Worm (Caenorhabditis elegans) whole organism, young adult: Measurements from ENCODE around the gene fbxb-74.
A peak's percentile ranks its signal among the peaks of the same experiment; 100 is the strongest.

Experiments used
- C06A6.2 ChIP-seq: fragments of 200-800 bp; sonication (Bioruptor generic); conservative IDR thresholded peaks from 2 replicates; pipeline ENCODE4 v1.3.6; 2022; ENCODE audit warnings: missing genetic modification characterization, missing compliant biosample characterization
- C17E4.6 ChIP-seq: fragments of 200-800 bp; sonication (Bioruptor generic); IDR thresholded peaks from 2 replicates; pipeline ENCODE4 v1.3.6; 2022; ENCODE audit warnings: missing genetic modification reagents, missing genetic modification characterization, missing compliant biosample characterization
- D2030.7 ChIP-seq: fragments of 200-800 bp; sonication (Bioruptor generic); IDR thresholded peaks from 2 replicates; pipeline ENCODE4 v1.3.6; 2022; ENCODE audit warnings: missing genetic modification reagents, missing genetic modification characterization, missing compliant biosample characterization
- F22D6.2 ChIP-seq: sonication (generic microtip); optimal IDR thresholded peaks from 2 replicates; lab custom pipeline; 2016; ENCODE audit warnings: mild to moderate bottlenecking, missing genetic modification characterization, missing compliant biosample characterization
- F33H1.4 ChIP-seq: fragments of 200-800 bp; sonication (Bioruptor generic); IDR thresholded peaks from 2 replicates; pipeline ENCODE4 v1.3.6; 2022; ENCODE audit warnings: missing genetic modification reagents, missing genetic modification characterization, missing compliant biosample characterization
- F49E8.2 ChIP-seq: sonication (generic microtip); optimal IDR thresholded peaks from 3 replicates; lab custom pipeline; 2017; ENCODE audit warnings: missing genetic modification characterization, mild to moderate bottlenecking, missing compliant biosample characterization, antibody characterized with exemption, moderate library complexity; ENCODE audit not compliant: insufficient read depth
- F52B5.7 ChIP-seq: sonication (generic microtip); optimal IDR thresholded peaks from 2 replicates; lab custom pipeline; 2016; ENCODE audit warnings: mild to moderate bottlenecking, missing genetic modification characterization, missing compliant biosample characterization
- K12H6.12 ChIP-seq: fragments of 200-800 bp; sonication (Bioruptor generic); optimal IDR thresholded peaks from 2 replicates; lab custom pipeline; 2018; ENCODE audit warnings: mild to moderate bottlenecking, missing genetic modification characterization, missing compliant biosample characterization
- T07F8.4 ChIP-seq: sonication (generic microtip); optimal IDR thresholded peaks from 2 replicates; lab custom pipeline; 2016; ENCODE audit warnings: mild to moderate bottlenecking, missing genetic modification characterization, moderate library complexity, missing compliant biosample characterization
- Y53F4B.3 ChIP-seq: fragments of 200-800 bp; sonication (Bioruptor generic); IDR thresholded peaks from 2 replicates; pipeline ENCODE4 v1.3.6; 2022; ENCODE audit warnings: missing genetic modification reagents, missing genetic modification characterization, missing compliant biosample characterization
- aptf-3 ChIP-seq: fragments of 200-800 bp; sonication (Bioruptor generic); IDR thresholded peaks from 2 replicates; pipeline ENCODE4 v1.3.6; 2022; ENCODE audit warnings: missing genetic modification characterization, missing compliant biosample characterization
- atf-7 ChIP-seq: sonication (generic microtip); optimal IDR thresholded peaks from 2 replicates; lab custom pipeline; 2017; ENCODE audit warnings: mild to moderate bottlenecking, missing genetic modification characterization, missing compliant biosample characterization
- athp-1 ChIP-seq: sonication (generic microtip); optimal IDR thresholded peaks from 2 replicates; lab custom pipeline; 2017; ENCODE audit warnings: mild to moderate bottlenecking, missing genetic modification characterization, missing compliant biosample characterization
- attf-5 ChIP-seq: fragments of 200-800 bp; sonication (Bioruptor generic); optimal IDR thresholded peaks from 2 replicates; lab custom pipeline; 2018; ENCODE audit warnings: mild to moderate bottlenecking, missing genetic modification characterization, missing compliant biosample characterization
- attf-6 ChIP-seq: fragments of 200-800 bp; sonication (Bioruptor generic); IDR thresholded peaks from 2 replicates; pipeline ENCODE4 v1.3.6; 2022; ENCODE audit warnings: missing genetic modification reagents, missing genetic modification characterization, missing compliant biosample characterization
- bed-2 ChIP-seq: fragments of 200-800 bp; sonication (Bioruptor generic); IDR thresholded peaks from 2 replicates; pipeline ENCODE4 v1.3.6; 2022; ENCODE audit warnings: missing genetic modification reagents, missing genetic modification characterization, missing compliant biosample characterization
- cebp-1 ChIP-seq, 2 experiments: fragments of 200-800 bp in 1 of 2; sonication (Bioruptor generic) in 1 of 2; sonication (generic microtip) in 1 of 2; IDR thresholded peaks in 1 of 2; optimal IDR thresholded peaks in 1 of 2; 2 replicates each; pipeline versions ENCODE4 v1.3.6 to Lab custom; 2017 to 2022; ENCODE audit warnings: missing compliant biosample characterization in 2 of 2, missing genetic modification characterization in 2 of 2, mild to moderate bottlenecking in 1 of 2, missing genetic modification reagents in 1 of 2, moderate library complexity in 1 of 2
- cebp-2 ChIP-seq: fragments of 200-800 bp; sonication (Bioruptor generic); IDR thresholded peaks from 2 replicates; pipeline ENCODE4 v1.3.6; 2022; ENCODE audit warnings: missing genetic modification characterization, missing compliant biosample characterization
- ceh-40 ChIP-seq: fragments of 200-800 bp; sonication (Bioruptor generic); IDR thresholded peaks from 2 replicates; pipeline ENCODE4 v1.3.6; 2022; ENCODE audit warnings: missing genetic modification characterization, missing compliant biosample characterization
- ceh-58 ChIP-seq: fragments of 200-800 bp; sonication (Bioruptor generic); IDR thresholded peaks from 2 replicates; pipeline ENCODE4 v1.3.6; 2022; ENCODE audit warnings: missing genetic modification characterization, missing compliant biosample characterization
- ceh-79 ChIP-seq: sonication (generic microtip); optimal IDR thresholded peaks from 2 replicates; lab custom pipeline; 2017; ENCODE audit warnings: mild to moderate bottlenecking, missing genetic modification characterization, missing compliant biosample characterization
- die-1 ChIP-seq: sonication (generic microtip); optimal IDR thresholded peaks from 2 replicates; lab custom pipeline; 2016; ENCODE audit warnings: missing genotype, mild to moderate bottlenecking, missing genetic modification characterization, missing compliant biosample characterization
- dox-1 ChIP-seq: fragments of 200-800 bp; sonication (Bioruptor generic); IDR thresholded peaks from 2 replicates; pipeline ENCODE4 v1.3.6; 2022; ENCODE audit warnings: missing genetic modification reagents, missing genetic modification characterization, missing compliant biosample characterization
- egrh-3 ChIP-seq: fragments of 200-800 bp; sonication (Bioruptor generic); IDR thresholded peaks from 2 replicates; pipeline ENCODE4 v1.3.6; 2022; ENCODE audit warnings: missing genetic modification reagents, missing genetic modification characterization, missing compliant biosample characterization
- ekl-4 ChIP-seq: fragments of 200-800 bp; sonication (Bioruptor generic); IDR thresholded peaks from 2 replicates; pipeline ENCODE4 v1.3.6; 2022; ENCODE audit warnings: missing genetic modification reagents, missing genetic modification characterization, missing compliant biosample characterization
- hlh-12 ChIP-seq: sonication (generic microtip); optimal IDR thresholded peaks from 2 replicates; lab custom pipeline; 2016; ENCODE audit warnings: missing genetic modification characterization, missing compliant biosample characterization
- hrde-1 ChIP-seq: sonication (generic microtip); optimal IDR thresholded peaks from 2 replicates; lab custom pipeline; 2016; ENCODE audit warnings: missing genetic modification characterization, mild to moderate bottlenecking, missing compliant biosample characterization, moderate library complexity, missing genotype, missing genetic modification reagents, borderline replicate concordance
- let-607 ChIP-seq, 2 experiments: fragments of 200-800 bp in 1 of 2; sonication (Bioruptor generic) in 1 of 2; sonication (generic microtip) in 1 of 2; optimal IDR thresholded peaks; 2 replicates each; lab custom pipeline; 2016 to 2018; ENCODE audit warnings: mild to moderate bottlenecking in 2 of 2, missing compliant biosample characterization in 2 of 2, missing genetic modification characterization in 2 of 2, moderate library complexity in 2 of 2, missing genotype in 1 of 2
- lin-35 ChIP-seq, 3 experiments: fragments of 150-350 bp in 2 of 3; sonication (generic microtip) in 1 of 3; optimal IDR thresholded peaks; 2 replicates each; lab custom pipeline; 2014 to 2018; ENCODE audit warnings: missing biosample characterization in 3 of 3, missing genetic modification characterization in 3 of 3, missing genetic modification reagents in 3 of 3
- lin-40 ChIP-seq: sonication (generic microtip); optimal IDR thresholded peaks from 2 replicates; lab custom pipeline; 2016; ENCODE audit warnings: missing genetic modification characterization, mild to moderate bottlenecking, missing compliant biosample characterization, missing genotype, missing genetic modification reagents
- lir-1 ChIP-seq: fragments of 200-800 bp; sonication (Bioruptor generic); conservative IDR thresholded peaks from 2 replicates; pipeline ENCODE4 v1.3.6; 2022; ENCODE audit warnings: missing genetic modification reagents, missing genetic modification characterization, missing compliant biosample characterization
- madf-6 ChIP-seq: fragments of 200-800 bp; sonication (Bioruptor generic); IDR thresholded peaks from 2 replicates; pipeline ENCODE4 v1.3.6; 2022; ENCODE audit warnings: missing genetic modification reagents, missing genetic modification characterization, missing compliant biosample characterization
- mcd-1 ChIP-seq: fragments of 200-800 bp; sonication (Bioruptor generic); IDR thresholded peaks from 2 replicates; pipeline ENCODE4 v1.3.6; 2022; ENCODE audit warnings: missing genetic modification reagents, missing genetic modification characterization, missing compliant biosample characterization
- mel-28 ChIP-seq: sonication (generic microtip); optimal IDR thresholded peaks from 2 replicates; lab custom pipeline; 2016; ENCODE audit warnings: borderline replicate concordance, mild to moderate bottlenecking, missing genetic modification characterization, missing compliant biosample characterization
- mes-4 ChIP-seq: sonication (generic microtip); optimal IDR thresholded peaks from 2 replicates; lab custom pipeline; 2016; ENCODE audit warnings: missing genotype, missing genetic modification characterization, missing compliant biosample characterization
- mxl-1 ChIP-seq: sonication (generic microtip); optimal IDR thresholded peaks from 2 replicates; lab custom pipeline; 2016; ENCODE audit warnings: missing genetic modification characterization, missing compliant biosample characterization
- nfya-1 ChIP-seq: sonication (generic microtip); optimal IDR thresholded peaks from 2 replicates; lab custom pipeline; 2017; ENCODE audit warnings: antibody characterized with exemption, missing compliant biosample characterization, missing genetic modification characterization, borderline replicate concordance; ENCODE audit not compliant: insufficient read depth
- nhr-80 ChIP-seq: sonication (generic microtip); optimal IDR thresholded peaks from 2 replicates; lab custom pipeline; 2016; ENCODE audit warnings: missing genetic modification characterization, missing compliant biosample characterization
- nhr-90 ChIP-seq: sonication (generic microtip); optimal IDR thresholded peaks from 2 replicates; lab custom pipeline; 2016; ENCODE audit warnings: missing genotype, mild to moderate bottlenecking, missing genetic modification characterization, missing compliant biosample characterization
- pbrm-1 ChIP-seq: fragments of 200-800 bp; sonication (Bioruptor generic); IDR thresholded peaks from 2 replicates; pipeline ENCODE4 v1.3.6; 2022; ENCODE audit warnings: missing genetic modification reagents, missing genetic modification characterization, missing compliant biosample characterization
- sptf-2 ChIP-seq: fragments of 200-800 bp; sonication (Bioruptor generic); optimal IDR thresholded peaks from 2 replicates; lab custom pipeline; 2018; ENCODE audit warnings: mild to moderate bottlenecking, missing genetic modification characterization, missing compliant biosample characterization
- zfh-2 ChIP-seq: fragments of 200-800 bp; sonication (Bioruptor generic); conservative IDR thresholded peaks from 2 replicates; pipeline ENCODE4 v1.3.6; 2022; ENCODE audit warnings: missing genetic modification reagents, missing genetic modification characterization, missing compliant biosample characterization
- zim-3 ChIP-seq: sonication (generic microtip); optimal IDR thresholded peaks from 2 replicates; lab custom pipeline; 2017; ENCODE audit warnings: mild to moderate bottlenecking, missing genetic modification characterization, moderate library complexity, missing compliant biosample characterization
- ztf-18 ChIP-seq: sonication (generic microtip); optimal IDR thresholded peaks from 2 replicates; lab custom pipeline; 2016; ENCODE audit warnings: missing genotype, mild to moderate bottlenecking, missing genetic modification characterization, missing compliant biosample characterization
- ztf-26 ChIP-seq: sonication (generic microtip); optimal IDR thresholded peaks from 2 replicates; lab custom pipeline; 2017; ENCODE audit warnings: missing genetic modification characterization, missing compliant biosample characterization
- ztf-3 ChIP-seq: fragments of 200-800 bp; sonication (Bioruptor generic); optimal IDR thresholded peaks from 2 replicates; lab custom pipeline; 2018; ENCODE audit warnings: mild to moderate bottlenecking, missing genetic modification characterization, missing compliant biosample characterization
- ztf-6 ChIP-seq: fragments of 200-800 bp; sonication (Bioruptor generic); IDR thresholded peaks from 2 replicates; pipeline ENCODE4 v1.3.6; 2022; ENCODE audit warnings: missing genetic modification reagents, missing genetic modification characterization, missing compliant biosample characterization

fbxb-74 gene

DNA sequence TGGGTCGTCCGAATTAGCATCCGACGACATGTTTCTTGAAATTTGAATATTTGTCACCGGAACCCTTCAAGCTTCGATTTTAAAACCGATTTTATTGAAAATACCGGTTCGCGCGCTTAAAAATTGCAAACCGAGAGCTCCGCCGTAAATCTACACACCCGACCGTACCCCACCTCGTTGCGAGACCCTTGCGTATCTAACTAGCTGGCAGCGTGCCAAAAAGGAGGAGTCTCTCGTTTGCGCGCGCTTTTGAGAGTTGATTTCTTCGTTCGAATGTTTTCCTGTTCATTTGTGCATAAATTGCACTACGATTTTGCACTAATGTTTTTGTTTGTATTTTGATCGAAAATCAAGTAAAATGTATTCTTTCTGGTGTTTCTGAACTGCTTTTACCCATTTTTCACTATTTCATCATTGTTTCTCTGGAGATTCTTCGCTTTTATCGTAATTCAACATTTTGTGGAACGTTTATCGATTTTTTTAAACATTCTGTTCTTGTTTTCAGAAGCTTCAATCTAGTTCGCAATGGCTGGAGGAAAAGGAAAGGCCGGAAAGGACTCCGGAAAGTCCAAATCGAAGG is 6.7 kb upstream of the fbxb-74 start, which contains the start of the genes wapl-1 and htz-1:
wapl-1 (minus strand) TSS at position 30 of the 580 bp plus-strand sequence.
htz-1 (plus strand) TSS at position 506 of the 580 bp plus-strand sequence.
- TF ChIP-seq nhr-90 (tag; lab: Kevin White, UChicago) (no peak), hrde-1 (no peak), bed-2 (GFP tag; lab: Robert Waterston, UW) (no peak), ceh-40 (GFP tag; lab: Robert Waterston, UW) (no peak), lin-40 (tag; lab: Kevin White, UChicago) (peak; percentile 93), aptf-3 (no peak), ztf-6 (GFP tag; lab: Robert Waterston, UW) (no peak; the same call in 1 of the 2 replicates), ztf-26 (tag; lab: Kevin White, UChicago) (peak; percentile 71), ekl-4 (GFP tag; lab: Robert Waterston, UW) (peak; percentile 94), nfya-1 (tag; lab: Kevin White, UChicago) (no peak), nhr-80 (tag; lab: Kevin White, UChicago) (peak; percentile 67), ztf-18 (tag; lab: Kevin White, UChicago) (peak; percentile 79), sptf-2 (no peak), atf-7 (tag; lab: Kevin White, UChicago) (peak; percentile 72), cebp-2 (GFP tag; lab: Robert Waterston, UW) (peak; percentile 72; the same call in 1 of the 2 replicates), F49E8.2 (peak; percentile 78), C17E4.6 (peak; percentile 82; the same call in 1 of the 2 replicates), let-607 (tag; optimal IDR thresholded peaks at IDR 0.05; lab: Kevin White, UChicago) (peak; percentile 36 to 56), mes-4 (tag; lab: Kevin White, UChicago) (no peak), hlh-12 (tag; lab: Kevin White, UChicago) (no peak), cebp-1 (GFP tag; IDR thresholded peaks at IDR 0.05; lab: Robert Waterston, UW) (peak; percentile 50; the same call in 1 of the 2 replicates), cebp-1 (tag; optimal IDR thresholded peaks at IDR 0.05; lab: Kevin White, UChicago) (peak; percentile 87), pbrm-1 (peak; percentile 94), zim-3 (peak; percentile 56), K12H6.12 (tag; lab: Kevin White, UChicago) (peak; percentile 85), ztf-3 (GFP tag; lab: Kevin White, UChicago) (no peak), egrh-3 (peak; percentile 43; the same call in 1 of the 2 replicates), lir-1 (peak; percentile 90), F52B5.7 (tag; lab: Kevin White, UChicago) (peak; percentile 50), mcd-1 (GFP tag; lab: Robert Waterston, UW) (peak; percentile 93), ceh-58 (GFP tag; lab: Robert Waterston, UW) (no peak), madf-6 (peak; percentile 96), T07F8.4 (no peak), Y53F4B.3 (GFP tag; lab: Robert Waterston, UW) (no peak), die-1 (tag; lab: Kevin White, UChicago) (no peak), ceh-79 (tag; lab: Kevin White, UChicago) (no peak), mel-28 (no peak), F33H1.4 (GFP tag; lab: Robert Waterston, UW) (peak; percentile 99), lin-35 (GFP tag; optimal IDR thresholded peaks at IDR 0.05; lab: Kevin White, UChicago) (peak; percentile 54 to 94 (median 76)), D2030.7 (peak; percentile 94), attf-5 (GFP tag; lab: Kevin White, UChicago) (peak; percentile 94), attf-6 (GFP tag; lab: Robert Waterston, UW) (peak; percentile 65), mxl-1 (no peak), F22D6.2 (no peak), athp-1 (tag; lab: Kevin White, UChicago) (peak; percentile 65), dox-1 (GFP tag; lab: Robert Waterston, UW) (peak; percentile 97), zfh-2 (GFP tag; lab: Robert Waterston, UW) (peak; percentile 64; the same call in 1 of the 2 replicates), C06A6.2 (GFP tag; lab: Robert Waterston, UW) (peak; percentile 85)
